Fruit fly (Drosophila melanogaster) whole organism, adult: ENCODE results near the gene CG13116.

Experiments
- CG11617 ChIP-seq: fragments of 200-800 bp; sonication (Bioruptor generic); optimal IDR thresholded peaks from 2 replicates; lab custom pipeline; 2017; ENCODE audit warnings: mild to moderate bottlenecking, missing biosample characterization, missing genetic modification reagents, missing genetic modification characterization
- CG12768 ChIP-seq: fragments of 200-800 bp; sonication (Bioruptor generic); optimal IDR thresholded peaks from 2 replicates; lab custom pipeline; 2017; ENCODE audit warnings: missing biosample characterization, missing genetic modification characterization, mild to moderate bottlenecking, moderate library complexity, missing genetic modification reagents
- CG14711 ChIP-seq: fragments of 200-800 bp; sonication (Bioruptor generic); optimal IDR thresholded peaks from 2 replicates; lab custom pipeline; 2018; ENCODE audit warnings: missing biosample characterization, mild to moderate bottlenecking, missing genetic modification characterization, moderate library complexity
- CG1620 ChIP-seq: fragments of 200-800 bp; sonication (Bioruptor generic); optimal IDR thresholded peaks from 2 replicates; lab custom pipeline; 2016; ENCODE audit warnings: missing biosample characterization, missing genetic modification characterization
- CG33017 ChIP-seq: fragments of 200-800 bp; sonication (Bioruptor generic); optimal IDR thresholded peaks from 2 replicates; lab custom pipeline; 2018; ENCODE audit warnings: missing biosample characterization, mild to moderate bottlenecking, missing genetic modification characterization, moderate library complexity
- CG5204 ChIP-seq: fragments of 200-800 bp; sonication (Bioruptor generic); optimal IDR thresholded peaks from 2 replicates; lab custom pipeline; 2016; ENCODE audit warnings: missing biosample characterization, missing genetic modification characterization
- CG7045 ChIP-seq: fragments of 200-800 bp; sonication (Bioruptor generic); optimal IDR thresholded peaks from 2 replicates; lab custom pipeline; 2017; ENCODE audit warnings: missing biosample characterization, mild to moderate bottlenecking, missing genetic modification characterization
- CG7101 ChIP-seq: fragments of 200-800 bp; sonication (Bioruptor generic); optimal IDR thresholded peaks from 2 replicates; lab custom pipeline; 2018; ENCODE audit warnings: missing biosample characterization, mild to moderate bottlenecking, missing genetic modification characterization, moderate library complexity
- Clk ChIP-seq: fragments of 200-800 bp; sonication (Bioruptor generic); optimal IDR thresholded peaks from 2 replicates; lab custom pipeline; 2017; ENCODE audit warnings: missing biosample characterization, missing genetic modification characterization
- Crg-1 ChIP-seq: fragments of 200-800 bp; sonication (Bioruptor generic); optimal IDR thresholded peaks from 2 replicates; lab custom pipeline; 2016; ENCODE audit warnings: missing biosample characterization, missing genetic modification characterization
- Hr96 ChIP-seq: fragments of 200-800 bp; sonication (Bioruptor generic); optimal IDR thresholded peaks from 2 replicates; lab custom pipeline; 2016; ENCODE audit warnings: missing biosample characterization, missing genetic modification characterization
- Mnt ChIP-seq: fragments of 200-800 bp; sonication (Bioruptor generic); optimal IDR thresholded peaks from 2 replicates; lab custom pipeline; 2016; ENCODE audit warnings: missing biosample characterization, mild to moderate bottlenecking, missing genetic modification characterization
- bab1 ChIP-seq: fragments of 200-800 bp; sonication (Bioruptor generic); optimal IDR thresholded peaks from 3 replicates; lab custom pipeline; 2019; ENCODE audit warnings: missing biosample characterization, mild to moderate bottlenecking, missing genetic modification characterization, moderate library complexity
- cic ChIP-seq: fragments of 200-800 bp; sonication (Bioruptor generic); optimal IDR thresholded peaks from 2 replicates; lab custom pipeline; 2017; ENCODE audit warnings: missing biosample characterization, mild to moderate bottlenecking, missing genetic modification characterization, moderate library complexity
- cnc ChIP-seq, 2 experiments: fragments of >200 bp; optimal IDR thresholded peaks; 2 replicates each; lab custom pipeline; 2017
- kay ChIP-seq: fragments of 200-800 bp; sonication (Bioruptor generic); peaks from one replicate; lab custom pipeline; 2016; ENCODE audit warnings: missing biosample characterization, missing genetic modification characterization, borderline replicate concordance
- ovo ChIP-seq: fragments of 200-800 bp; sonication (Bioruptor generic); optimal IDR thresholded peaks from 2 replicates; lab custom pipeline; 2016; ENCODE audit warnings: missing biosample characterization, missing genetic modification characterization
- pad ChIP-seq: fragments of 200-800 bp; sonication (Bioruptor generic); optimal IDR thresholded peaks from 3 replicates; lab custom pipeline; 2017; ENCODE audit warnings: missing biosample characterization, missing genetic modification characterization, mild to moderate bottlenecking, moderate library complexity, missing genetic modification reagents
- tj ChIP-seq: fragments of 200-800 bp; sonication (Bioruptor generic); optimal IDR thresholded peaks from 3 replicates; lab custom pipeline; 2017; ENCODE audit warnings: missing biosample characterization, mild to moderate bottlenecking, missing genetic modification characterization, moderate library complexity
- toe ChIP-seq: fragments of 200-800 bp; sonication (Bioruptor generic); optimal IDR thresholded peaks from 2 replicates; lab custom pipeline; 2016; ENCODE audit warnings: missing biosample characterization, missing genetic modification characterization

The CG13116 gene

dm6 chr2L:9693924-9694610, 35.7 kb upstream of the CG13116 start:
- TF ChIP-seq cic (GFP tag; lab: Kevin White, UChicago) = peak; percentile 76
- TF ChIP-seq cnc (optimal IDR thresholded peaks at IDR 0.05; lab: Kevin White, UChicago) = no peak
- TF ChIP-seq CG5204 (GFP tag; lab: Kevin White, UChicago) = no peak
- peak; percentile 43 for TF ChIP-seq CG12768
- TF ChIP-seq Clk (GFP tag; lab: Kevin White, UChicago) = no peak
- TF ChIP-seq Mnt (GFP tag; lab: Kevin White, UChicago) = peak; percentile 46

dm6 chr2L:9695723-9696122, 34.0 kb upstream of the CG13116 start:
- TF ChIP-seq Crg-1 (GFP tag; lab: Kevin White, UChicago) (no peak), CG7045 (GFP tag; lab: Kevin White, UChicago) (no peak), Mnt (GFP tag; lab: Kevin White, UChicago) (no peak), CG11617 (GFP tag; lab: Kevin White, UChicago) (no peak), Hr96 (GFP tag; lab: Kevin White, UChicago) (no peak), cnc (optimal IDR thresholded peaks at IDR 0.05; lab: Kevin White, UChicago) (no peak)

dm6 chr2L:9697561-9697960, 32.2 kb upstream of the CG13116 start:
- no peak for TF ChIP-seq cnc (optimal IDR thresholded peaks at IDR 0.05; lab: Kevin White, UChicago)
- TF ChIP-seq CG33017 (tag; lab: Kevin White, UChicago) = no peak
- TF ChIP-seq CG12768 = no peak
- TF ChIP-seq CG1620 (GFP tag; lab: Kevin White, UChicago) = no peak
- no peak for TF ChIP-seq ovo (GFP tag; lab: Kevin White, UChicago)
- no peak for TF ChIP-seq bab1
- TF ChIP-seq CG7101 (tag; lab: Kevin White, UChicago) = no peak
- TF ChIP-seq Mnt (GFP tag; lab: Kevin White, UChicago) = no peak
- TF ChIP-seq CG5204 (GFP tag; lab: Kevin White, UChicago) = no peak
- TF ChIP-seq tj (GFP tag; lab: Kevin White, UChicago) = no peak
- TF ChIP-seq toe (GFP tag; lab: Kevin White, UChicago) = no peak

- TF ChIP-seq CG33017 (tag; lab: Kevin White, UChicago) (peak; percentile 14), CG11617 (GFP tag; lab: Kevin White, UChicago) (no peak), cic (GFP tag; lab: Kevin White, UChicago) (peak; percentile 32), pad (GFP tag; lab: Kevin White, UChicago) (peak; percentile 77), Hr96 (GFP tag; lab: Kevin White, UChicago) (peak; percentile 31), CG12768 (no peak), bab1 (no peak), Mnt (GFP tag; lab: Kevin White, UChicago) (no peak), ovo (GFP tag; lab: Kevin White, UChicago) (no peak), tj (GFP tag; lab: Kevin White, UChicago) (peak; percentile 56), Crg-1 (GFP tag; lab: Kevin White, UChicago) (no peak), kay (GFP tag; lab: Kevin White, UChicago) (no peak), CG1620 (GFP tag; lab: Kevin White, UChicago) (no peak), CG7101 (tag; lab: Kevin White, UChicago) (no peak), toe (GFP tag; lab: Kevin White, UChicago) (no peak), CG7045 (GFP tag; lab: Kevin White, UChicago) (no peak), CG5204 (GFP tag; lab: Kevin White, UChicago) (no peak), CG14711 (tag; lab: Kevin White, UChicago) (no peak), cnc (optimal IDR thresholded peaks at IDR 0.05; lab: Kevin White, UChicago) (no peak), Clk (GFP tag; lab: Kevin White, UChicago) (no peak)
These were observed 31.4 kb upstream of the CG13116 start for dm6 chr2L:9698092-9698922.

dm6 chr2L:9698923-9699493, 30.7 kb upstream of the CG13116 start, which contains the start of gene Pka-C1:
Gene Pka-C1, minus strand, starts transcription at chr2L:9699297.
- no peak for TF ChIP-seq CG5204 (GFP tag; lab: Kevin White, UChicago)
- peak; percentile 38 for TF ChIP-seq ovo (GFP tag; lab: Kevin White, UChicago)
- TF ChIP-seq CG7101 (tag; lab: Kevin White, UChicago) = peak; percentile 43
- peak; percentile 8 for TF ChIP-seq CG1620 (GFP tag; lab: Kevin White, UChicago)
- no peak for TF ChIP-seq toe (GFP tag; lab: Kevin White, UChicago)
- TF ChIP-seq Clk (GFP tag; lab: Kevin White, UChicago) = no peak
- TF ChIP-seq cnc (optimal IDR thresholded peaks at IDR 0.05; lab: Kevin White, UChicago) = no peak
- TF ChIP-seq CG12768 = peak; percentile 59
- peak; percentile 25 for TF ChIP-seq CG14711 (tag; lab: Kevin White, UChicago)
- no peak for TF ChIP-seq CG7045 (GFP tag; lab: Kevin White, UChicago)
- peak; percentile 16 for TF ChIP-seq CG33017 (tag; lab: Kevin White, UChicago)
